Fruit fly (Drosophila melanogaster) whole organism, wandering third instar larva: ENCODE data around the gene CG31548.

Experiments used
- CG32264 ChIP-seq: fragments of 200-800 bp; sonication (Bioruptor generic); optimal IDR thresholded peaks from 2 replicates; lab custom pipeline; 2016; ENCODE audit warnings: missing biosample characterization, missing genetic modification characterization
- Myc ChIP-seq: fragments of >200 bp; optimal IDR thresholded peaks from 2 replicates; lab custom pipeline; 2017
- br ChIP-seq: fragments of 200-800 bp; sonication (Bioruptor generic); optimal IDR thresholded peaks from 2 replicates; lab custom pipeline; 2016; ENCODE audit warnings: missing biosample characterization, missing genetic modification characterization
- h ChIP-seq: fragments of 200-800 bp; sonication (Bioruptor generic); optimal IDR thresholded peaks from 3 replicates; lab custom pipeline; 2016; ENCODE audit warnings: missing biosample characterization, mild to moderate bottlenecking, missing genetic modification characterization
- psq ChIP-seq: fragments of 200-800 bp; sonication (Bioruptor generic); optimal IDR thresholded peaks from 3 replicates; lab custom pipeline; 2017; ENCODE audit warnings: missing biosample characterization, mild to moderate bottlenecking, missing genetic modification characterization, moderate library complexity

dm6 chr3R:5622985-5623630, 13.5 kb downstream of the CG31548 start:
- TF ChIP-seq h (peak; percentile 80), br (peak; percentile 71), Myc (lab: Kevin White, UChicago) (no peak), psq (GFP tag; lab: Kevin White, UChicago) (no peak), CG32264 (GFP tag; lab: Kevin White, UChicago) (peak; percentile 62)
